Worm (Caenorhabditis elegans): Measurements from ENCODE around the gene F43H9.4.

Gene F43H9.4

DNA sequence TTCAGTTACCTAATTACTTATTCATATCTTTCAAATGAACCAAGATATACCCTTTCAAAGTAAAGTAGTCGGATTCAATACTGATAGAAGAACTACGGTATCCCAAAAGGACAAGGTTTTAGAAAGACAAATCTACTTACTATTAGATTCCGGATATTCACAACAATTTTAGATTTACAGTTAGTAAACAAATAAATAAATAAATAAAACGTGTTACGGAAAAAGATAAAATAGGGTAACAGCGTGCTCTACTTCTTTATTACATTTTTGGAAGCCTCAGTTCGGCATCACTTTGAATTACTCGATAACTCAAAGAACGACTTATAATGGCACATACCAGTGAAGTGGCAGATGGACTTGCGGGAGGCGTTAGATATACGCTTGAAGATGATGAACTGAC lies 21.5 kb upstream of the F43H9.4 start, which contains the start of gene Y97E10AR.8:
Y97E10AR.8 (plus strand) TSS at position 301 of the 400 bp plus-strand sequence.
- TF ChIP-seq lin-13 (GFP tag; optimal IDR thresholded peaks at IDR 0.05) = no peak
- TF ChIP-seq nhr-77 (tag; optimal IDR thresholded peaks at IDR 0.05) = no peak
- TF ChIP-seq ztf-1 (GFP tag; conservative IDR thresholded peaks at IDR 0.05) = no peak

- TF ChIP-seq C34F6.9 (tag; optimal IDR thresholded peaks at IDR 0.05) (peak; percentile 53), nhr-23 (tag; optimal IDR thresholded peaks at IDR 0.05) (no peak)
Observed at ce11 chrV:8007460-8008292, 18.8 kb upstream of the F43H9.4 start, which contains the start of gene Y97E10AR.3. Gene Y97E10AR.3, minus strand, starts transcription at chrV:8007510.

DNA sequence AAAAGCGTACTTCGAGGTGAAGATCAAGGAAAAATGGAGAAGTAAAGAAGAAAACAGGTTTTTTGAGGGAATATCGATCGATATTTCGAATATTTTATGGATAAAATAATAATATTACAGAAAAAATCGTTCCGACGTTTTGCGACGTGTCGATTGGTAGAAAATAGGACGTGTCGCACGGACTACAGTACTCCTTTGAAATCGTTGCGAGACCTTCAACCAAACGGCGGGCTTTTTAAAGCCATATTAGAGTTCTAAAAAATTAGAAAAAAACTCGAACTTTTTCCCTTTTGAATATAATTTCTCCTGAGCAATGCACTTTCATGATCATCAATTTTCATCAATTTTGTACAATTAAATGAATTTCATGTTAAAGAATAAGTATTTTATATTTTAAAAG lies 16.4 kb upstream of the F43H9.4 start, which contains the start of gene Y97E10AR.4:
Y97E10AR.4 (minus strand) TSS at position 131 of the 400 bp plus-strand sequence.
- TF ChIP-seq lin-39 (tag; optimal IDR thresholded peaks at IDR 0.05) (no peak), mbf-1 (tag; optimal IDR thresholded peaks at IDR 0.05) (no peak), elt-3 (tag; optimal IDR thresholded peaks at IDR 0.05) (no peak), aly-2 (tag; optimal IDR thresholded peaks at IDR 0.05) (no peak), unc-55 (GFP tag; optimal IDR thresholded peaks at IDR 0.05) (no peak), crh-2 (tag; optimal IDR thresholded peaks at IDR 0.05) (no peak), C34F6.9 (tag; optimal IDR thresholded peaks at IDR 0.05) (no peak), ztf-1 (GFP tag; conservative IDR thresholded peaks at IDR 0.05) (no peak), nhr-11 (tag; optimal IDR thresholded peaks at IDR 0.05) (no peak), ama-1 (optimal IDR thresholded peaks at IDR 0.05) (no peak), nhr-237 (tag; optimal IDR thresholded peaks at IDR 0.05) (no peak), mab-5 (tag; optimal IDR thresholded peaks at IDR 0.05) (no peak), ztf-11 (tag; optimal IDR thresholded peaks at IDR 0.05) (no peak), nhr-21 (tag; optimal IDR thresholded peaks at IDR 0.05) (no peak), R02D3.7 (tag; optimal IDR thresholded peaks at IDR 0.05) (no peak), lin-11 (tag; optimal IDR thresholded peaks at IDR 0.05) (no peak), elt-1 (tag; optimal IDR thresholded peaks at IDR 0.05) (no peak)

ce11 chrV:8010846-8011245 lies 15.7 kb upstream of the F43H9.4 start, which contains the start of gene lmtr-2:
Gene lmtr-2, minus strand, starts transcription at chrV:8011106.
- no peak for TF ChIP-seq peb-1 (tag; optimal IDR thresholded peaks at IDR 0.05)
- no peak for TF ChIP-seq unc-62 (GFP tag; optimal IDR thresholded peaks at IDR 0.05)
- no peak for TF ChIP-seq skn-1 (tag; optimal IDR thresholded peaks at IDR 0.05)
- TF ChIP-seq fos-1 (tag; optimal IDR thresholded peaks at IDR 0.05) = no peak
- TF ChIP-seq lin-13 (GFP tag; optimal IDR thresholded peaks at IDR 0.05) = no peak
- TF ChIP-seq blmp-1 (tag; optimal IDR thresholded peaks at IDR 0.05; ENCODE audit: insufficient read depth) = no peak
- no peak for TF ChIP-seq C34F6.9 (tag; optimal IDR thresholded peaks at IDR 0.05)
- TF ChIP-seq sem-4 (tag; optimal IDR thresholded peaks at IDR 0.05) = no peak
- TF ChIP-seq lin-39 (tag; optimal IDR thresholded peaks at IDR 0.05) = no peak
- no peak for TF ChIP-seq nhr-21 (tag; optimal IDR thresholded peaks at IDR 0.05)
- TF ChIP-seq nhr-10 (tag; optimal IDR thresholded peaks at IDR 0.05) = no peak
- no peak for TF ChIP-seq zag-1 (tag; optimal IDR thresholded peaks at IDR 0.05)
- TF ChIP-seq mab-5 (tag; optimal IDR thresholded peaks at IDR 0.05) = no peak
- no peak for TF ChIP-seq R02D3.7 (tag; optimal IDR thresholded peaks at IDR 0.05)
- no peak for TF ChIP-seq nhr-77 (tag; optimal IDR thresholded peaks at IDR 0.05)
- TF ChIP-seq egl-27 (tag; optimal IDR thresholded peaks at IDR 0.05) = no peak
- no peak for TF ChIP-seq ztf-4 (tag; optimal IDR thresholded peaks at IDR 0.05)
- TF ChIP-seq ceh-82 (tag; optimal IDR thresholded peaks at IDR 0.05) = no peak

DNA sequence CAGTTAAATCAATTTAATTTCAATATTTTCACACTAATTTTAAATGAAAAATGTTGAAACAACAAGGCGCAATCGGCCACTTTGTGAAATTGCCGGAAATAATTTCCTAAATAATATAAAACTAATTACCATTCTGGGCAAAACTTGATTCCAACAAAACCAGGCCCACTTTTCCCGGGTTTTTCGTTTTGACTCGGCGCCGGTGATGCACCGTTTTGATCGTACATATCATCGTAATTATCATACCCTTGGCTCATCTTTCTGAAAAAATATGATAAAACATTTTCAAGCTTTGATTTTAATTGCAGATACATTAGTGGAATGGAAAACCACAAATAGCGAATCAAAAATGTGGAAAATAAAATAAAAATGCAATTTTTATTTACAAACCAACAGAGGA lies 14.5 kb upstream of the F43H9.4 start, which contains the start of gene rpb-9:
rpb-9 (minus strand) TSS at position 314 of the 400 bp plus-strand sequence.
- TF ChIP-seq nhr-12 (tag; optimal IDR thresholded peaks at IDR 0.05) = no peak
- TF ChIP-seq nhr-6 (tag; optimal IDR thresholded peaks at IDR 0.05) = no peak
- no peak for TF ChIP-seq lin-13 (GFP tag; optimal IDR thresholded peaks at IDR 0.05)
- no peak for TF ChIP-seq unc-39 (tag; optimal IDR thresholded peaks at IDR 0.05)
- TF ChIP-seq ceh-82 (tag; optimal IDR thresholded peaks at IDR 0.05) = no peak
- no peak for TF ChIP-seq fos-1 (tag; optimal IDR thresholded peaks at IDR 0.05)
- TF ChIP-seq mbf-1 (tag; optimal IDR thresholded peaks at IDR 0.05) = no peak
- no peak for TF ChIP-seq ztf-1 (GFP tag; conservative IDR thresholded peaks at IDR 0.05)
- TF ChIP-seq egl-27 (tag; optimal IDR thresholded peaks at IDR 0.05) = no peak
- TF ChIP-seq ztf-4 (tag; optimal IDR thresholded peaks at IDR 0.05) = no peak
- TF ChIP-seq sem-4 (tag; optimal IDR thresholded peaks at IDR 0.05) = no peak
- no peak for TF ChIP-seq Y55F3AM.14 (GFP tag; optimal IDR thresholded peaks at IDR 0.05)
- no peak for TF ChIP-seq lsy-2 (tag; optimal IDR thresholded peaks at IDR 0.05)
- no peak for TF ChIP-seq R02D3.7 (tag; optimal IDR thresholded peaks at IDR 0.05)
- no peak for TF ChIP-seq nhr-237 (tag; optimal IDR thresholded peaks at IDR 0.05)
- no peak for TF ChIP-seq peb-1 (tag; optimal IDR thresholded peaks at IDR 0.05)
